Fruit fly (Drosophila melanogaster) whole organism, wandering third instar larva: ENCODE measurements around the gene rtet.

ENCODE experiments used
- Abd-B ChIP-seq: fragments of >200 bp; optimal IDR thresholded peaks from 2 replicates; lab custom pipeline; 2017; ENCODE audit warnings: missing biosample characterization, missing genetic modification characterization
- CG32264 ChIP-seq: fragments of 200-800 bp; sonication (Bioruptor generic); optimal IDR thresholded peaks from 2 replicates; lab custom pipeline; 2016; ENCODE audit warnings: missing biosample characterization, missing genetic modification characterization
- CG9705 ChIP-seq: fragments of 200-800 bp; sonication (Bioruptor generic); optimal IDR thresholded peaks from 2 replicates; lab custom pipeline; 2018; ENCODE audit warnings: missing biosample characterization, mild to moderate bottlenecking, missing genetic modification characterization
- CrebA ChIP-seq: fragments of 200-800 bp; sonication (Bioruptor generic); optimal IDR thresholded peaks from 2 replicates; lab custom pipeline; 2016; ENCODE audit warnings: missing biosample characterization, mild to moderate bottlenecking, missing genetic modification characterization, borderline replicate concordance
- Dfd ChIP-seq: fragments of >200 bp; optimal IDR thresholded peaks from 2 replicates; lab custom pipeline; 2017; ENCODE audit warnings: missing biosample characterization, missing genetic modification characterization
- Dif ChIP-seq: fragments of 200-275, 200-300 bp; sonication (Bioruptor generic); optimal IDR thresholded peaks from 2 replicates; lab custom pipeline; 2018; ENCODE audit warnings: missing biosample characterization, missing genetic modification characterization; ENCODE audit not compliant: partially characterized antibody
- GATAd ChIP-seq: sonication (Bioruptor generic); optimal IDR thresholded peaks from 2 replicates; lab custom pipeline; 2016; ENCODE audit warnings: missing biosample characterization, missing genetic modification characterization
- HLH106 ChIP-seq: fragments of 200-800 bp; optimal IDR thresholded peaks from 3 replicates; lab custom pipeline; 2019; ENCODE audit warnings: missing biosample characterization, mild to moderate bottlenecking, missing genetic modification characterization, moderate library complexity
- Hnf4 ChIP-seq: fragments of 200-800 bp; sonication (Bioruptor generic); optimal IDR thresholded peaks from 2 replicates; lab custom pipeline; 2016; ENCODE audit warnings: missing biosample characterization, mild to moderate bottlenecking, missing genetic modification characterization
- Hr78 ChIP-seq: fragments of >200 bp; optimal IDR thresholded peaks from 2 replicates; lab custom pipeline; 2017; ENCODE audit warnings: missing biosample characterization, missing genetic modification characterization
- Hr83 ChIP-seq: fragments of 200-300 bp; sonication (Bioruptor generic); optimal IDR thresholded peaks from 2 replicates; lab custom pipeline; 2016; ENCODE audit warnings: missing biosample characterization, mild to moderate bottlenecking, missing genetic modification characterization, moderate library complexity; ENCODE audit not compliant: poor library complexity, severe bottlenecking
- Jra ChIP-seq: sonication (Bioruptor generic); optimal IDR thresholded peaks from 2 replicates; lab custom pipeline; 2016; ENCODE audit warnings: missing biosample characterization, missing genetic modification characterization
- Mio ChIP-seq: sonication (Bioruptor generic); optimal IDR thresholded peaks from 2 replicates; lab custom pipeline; 2016; ENCODE audit warnings: missing biosample characterization, missing genetic modification characterization
- Myc ChIP-seq: fragments of >200 bp; optimal IDR thresholded peaks from 2 replicates; lab custom pipeline; 2017
- N ChIP-seq: fragments of >200 bp; optimal IDR thresholded peaks from 2 replicates; lab custom pipeline; 2018; ENCODE audit warnings: missing biosample characterization, missing external identifiers, missing genetic modification characterization
- OdsH ChIP-seq: fragments of 200-800 bp; sonication (Bioruptor generic); optimal IDR thresholded peaks from 2 replicates; lab custom pipeline; 2016; ENCODE audit warnings: missing biosample characterization, mild to moderate bottlenecking, missing genetic modification characterization
- Rel ChIP-seq, 2 experiments: fragments of 200-800 bp; sonication (Bioruptor generic) in 1 of 2; optimal IDR thresholded peaks; 2 replicates in 1 of 2; 3 replicates in 1 of 2; lab custom pipeline; 2016 to 2019; ENCODE audit warnings: mild to moderate bottlenecking in 2 of 2, missing biosample characterization in 2 of 2, missing genetic modification characterization in 2 of 2, moderate library complexity in 1 of 2
- Sp1 ChIP-seq: fragments of 200-800 bp; sonication (Bioruptor generic); optimal IDR thresholded peaks from 3 replicates; lab custom pipeline; 2019; ENCODE audit warnings: missing biosample characterization, mild to moderate bottlenecking, missing genetic modification characterization, moderate library complexity
- Vsx2 ChIP-seq: fragments of 200-300, 225-300 bp; sonication (Bioruptor generic); optimal IDR thresholded peaks from 2 replicates; lab custom pipeline; 2018; ENCODE audit warnings: missing biosample characterization, missing genetic modification characterization; ENCODE audit not compliant: partially characterized antibody
- br ChIP-seq: fragments of 200-800 bp; sonication (Bioruptor generic); optimal IDR thresholded peaks from 2 replicates; lab custom pipeline; 2016; ENCODE audit warnings: missing biosample characterization, missing genetic modification characterization
- brk ChIP-seq: fragments of 200-800 bp; sonication (Bioruptor generic); optimal IDR thresholded peaks from 2 replicates; lab custom pipeline; 2016; ENCODE audit warnings: missing biosample characterization, mild to moderate bottlenecking, missing genetic modification characterization
- dl ChIP-seq, 2 experiments: fragments of 175-275, 200-275 bp in 1 of 2; fragments of 200-275 bp in 1 of 2; sonication (Bioruptor generic); optimal IDR thresholded peaks; lab custom pipeline; 2018; ENCODE audit warnings: mild to moderate bottlenecking in 2 of 2, missing biosample characterization in 2 of 2, missing genetic modification characterization in 2 of 2, moderate library complexity in 2 of 2; ENCODE audit not compliant: partially characterized antibody in 2 of 2, insufficient read depth in 1 of 2
- dmrt93B ChIP-seq: fragments of 200-800 bp; sonication (Bioruptor generic); optimal IDR thresholded peaks from 2 replicates; lab custom pipeline; 2018; ENCODE audit warnings: missing biosample characterization, mild to moderate bottlenecking, missing genetic modification characterization
- dsf ChIP-seq: sonication (Bioruptor generic); optimal IDR thresholded peaks from 2 replicates; lab custom pipeline; 2016; ENCODE audit warnings: missing biosample characterization, missing genetic modification characterization, borderline replicate concordance
- ey ChIP-seq: fragments of 200-800 bp; sonication (Bioruptor generic); optimal IDR thresholded peaks from 2 replicates; lab custom pipeline; 2016; ENCODE audit warnings: missing biosample characterization, missing genetic modification characterization
- foxo ChIP-seq, 2 experiments: fragments of 200-800 bp; sonication (Bioruptor generic); optimal IDR thresholded peaks; 2 replicates in 1 of 2; 3 replicates in 1 of 2; lab custom pipeline; 2016 to 2017; ENCODE audit warnings: missing biosample characterization in 2 of 2, missing genetic modification characterization in 2 of 2
- fru ChIP-seq: fragments of 200-800 bp; sonication (Bioruptor generic); optimal IDR thresholded peaks from 3 replicates; lab custom pipeline; 2016; ENCODE audit warnings: missing biosample characterization, mild to moderate bottlenecking, missing genetic modification characterization
- h ChIP-seq: fragments of 200-800 bp; sonication (Bioruptor generic); optimal IDR thresholded peaks from 3 replicates; lab custom pipeline; 2016; ENCODE audit warnings: missing biosample characterization, mild to moderate bottlenecking, missing genetic modification characterization
- jim ChIP-seq: fragments of 175-275, 200-325 bp; sonication (Bioruptor generic); optimal IDR thresholded peaks from 2 replicates; lab custom pipeline; 2016; ENCODE audit warnings: missing biosample characterization, mild to moderate bottlenecking, missing genetic modification characterization
- lola ChIP-seq: fragments of >200 bp; optimal IDR thresholded peaks from 2 replicates; lab custom pipeline; 2017; ENCODE audit warnings: missing biosample characterization, missing genetic modification characterization
- pan ChIP-seq: fragments of >200 bp; optimal IDR thresholded peaks from 2 replicates; lab custom pipeline; 2017
- psq ChIP-seq: fragments of 200-800 bp; sonication (Bioruptor generic); optimal IDR thresholded peaks from 3 replicates; lab custom pipeline; 2017; ENCODE audit warnings: missing biosample characterization, mild to moderate bottlenecking, missing genetic modification characterization, moderate library complexity
- rgr ChIP-seq: fragments of 200-800 bp; sonication (Bioruptor generic); optimal IDR thresholded peaks from 3 replicates; lab custom pipeline; 2016; ENCODE audit warnings: missing biosample characterization, mild to moderate bottlenecking, missing genetic modification characterization
- sage ChIP-seq: fragments of 200-800 bp; sonication (Bioruptor generic); optimal IDR thresholded peaks from 2 replicates; lab custom pipeline; 2016; ENCODE audit warnings: missing biosample characterization, mild to moderate bottlenecking, missing genetic modification characterization
- sv ChIP-seq: fragments of 200-800 bp; sonication (Bioruptor generic); optimal IDR thresholded peaks from 3 replicates; lab custom pipeline; 2016; ENCODE audit warnings: missing biosample characterization, missing genetic modification characterization
- tai ChIP-seq: sonication (Bioruptor generic); optimal IDR thresholded peaks from 2 replicates; lab custom pipeline; 2016; ENCODE audit warnings: missing biosample characterization, missing genetic modification characterization
- usp ChIP-seq: fragments of >200 bp; optimal IDR thresholded peaks from 2 replicates; lab custom pipeline; 2017; ENCODE audit warnings: missing biosample characterization, missing genetic modification characterization
- woc ChIP-seq: sonication (Bioruptor generic); optimal IDR thresholded peaks from 2 replicates; lab custom pipeline; 2016; ENCODE audit warnings: missing biosample characterization, mild to moderate bottlenecking, missing genetic modification characterization

rtet gene

dm6 chr3R:21111964-21112740 lies 3.9 kb downstream of the rtet start:
- TF ChIP-seq Hr78 (GFP tag; lab: Kevin White, UChicago), result no peak
- peak; percentile 41 for TF ChIP-seq Sp1 (GFP tag; lab: Kevin White, UChicago)
- peak; percentile 61 for TF ChIP-seq sage (GFP tag; lab: Kevin White, UChicago)
- TF ChIP-seq Myc (lab: Kevin White, UChicago), result no peak
- TF ChIP-seq Mio (GFP tag; lab: Kevin White, UChicago), result no peak
- no peak for TF ChIP-seq brk
- peak; percentile 19 for TF ChIP-seq Hnf4 (GFP tag; lab: Kevin White, UChicago)
- no peak for TF ChIP-seq Dfd (GFP tag; lab: Kevin White, UChicago)
- TF ChIP-seq dmrt93B (GFP tag; lab: Kevin White, UChicago), result no peak
- peak; percentile 25 for TF ChIP-seq fru
- TF ChIP-seq Jra, result no peak
- no peak for TF ChIP-seq dsf (GFP tag; lab: Kevin White, UChicago)
- TF ChIP-seq jim (GFP tag; lab: Kevin White, UChicago), result no peak
- TF ChIP-seq sv (GFP tag; lab: Kevin White, UChicago), result no peak
- no peak for TF ChIP-seq pan
- peak; percentile 55 for TF ChIP-seq HLH106 (tag; lab: Kevin White, UChicago)
- TF ChIP-seq Abd-B (GFP tag; lab: Kevin White, UChicago), result no peak
- TF ChIP-seq GATAd (GFP tag; lab: Kevin White, UChicago), result no peak
- no peak for TF ChIP-seq Vsx2
- peak; percentile 59 for TF ChIP-seq OdsH (GFP tag; lab: Kevin White, UChicago)
- no peak for TF ChIP-seq tai
- TF ChIP-seq psq (GFP tag; lab: Kevin White, UChicago), result peak; percentile 1
- peak; percentile 47 for TF ChIP-seq rgr (GFP tag; lab: Kevin White, UChicago)
- TF ChIP-seq h (GFP tag; lab: Kevin White, UChicago), result peak; percentile 51
- peak; percentile 36 for TF ChIP-seq ey (GFP tag; lab: Kevin White, UChicago)
- TF ChIP-seq dl (GFP tag; optimal IDR thresholded peaks at IDR 0.05; lab: Kevin White, UChicago; ENCODE audit: insufficient read depth in 1 of 2, partially characterized antibody in 2 of 2), result peak; percentile 51 to 52
- peak; percentile 23 for TF ChIP-seq br (GFP tag; lab: Kevin White, UChicago)
- no peak for TF ChIP-seq N (GFP tag; lab: Kevin White, UChicago)
- no peak for TF ChIP-seq CrebA (GFP tag; lab: Kevin White, UChicago)
- TF ChIP-seq Hr83, result no peak
- TF ChIP-seq CG32264 (GFP tag; lab: Kevin White, UChicago), result peak; percentile 22
- peak; percentile 42 for TF ChIP-seq woc (GFP tag; lab: Kevin White, UChicago)
- no peak for TF ChIP-seq lola (GFP tag; lab: Kevin White, UChicago)
- TF ChIP-seq usp, result no peak
- no peak for TF ChIP-seq Rel (GFP tag; optimal IDR thresholded peaks at IDR 0.05; lab: Kevin White, UChicago)
- TF ChIP-seq Rel (tag; optimal IDR thresholded peaks at IDR 0.05; lab: Kevin White, UChicago), result peak; percentile 12
- no peak for TF ChIP-seq CG9705 (GFP tag; lab: Kevin White, UChicago)
- peak in 1 of 2 experiments; percentile 19 for TF ChIP-seq foxo (GFP tag; optimal IDR thresholded peaks at IDR 0.05; lab: Kevin White, UChicago)
- TF ChIP-seq Dif (GFP tag; lab: Kevin White, UChicago), result peak; percentile 54

DNA sequence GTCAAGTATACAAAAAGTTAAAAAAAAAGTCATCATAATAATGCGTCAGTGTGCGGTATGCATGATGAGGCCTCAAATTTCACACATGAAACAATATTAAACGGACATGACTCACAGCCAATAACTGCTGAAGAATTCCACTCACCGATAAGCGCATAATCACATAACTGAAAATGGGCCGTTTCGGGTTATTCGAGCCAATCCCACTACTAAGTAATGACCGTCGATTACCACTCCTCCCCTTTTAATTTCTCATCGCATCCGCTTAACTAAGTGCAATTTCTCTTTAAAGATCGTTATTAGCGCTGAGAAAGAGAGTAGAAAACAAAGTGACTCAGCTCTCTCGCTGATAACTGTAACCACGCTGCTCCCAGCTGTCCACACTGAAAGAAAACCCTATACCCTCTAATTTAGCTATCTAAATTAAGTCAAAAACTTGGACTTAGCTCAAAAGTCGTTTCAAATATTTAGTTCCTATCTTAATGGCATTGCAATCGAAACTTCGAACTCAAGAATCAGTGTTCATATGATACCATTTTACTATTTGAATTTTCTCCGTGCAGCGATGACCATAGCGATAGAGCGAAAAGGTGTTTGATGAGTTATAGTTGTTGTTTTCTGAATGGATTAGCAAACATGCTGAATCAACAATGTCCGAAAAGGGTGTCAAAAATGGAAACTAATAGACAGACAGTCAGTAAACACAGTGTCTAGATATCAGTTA lies 4.7 kb downstream of the rtet start:
- TF ChIP-seq Vsx2, result no peak
- no peak for TF ChIP-seq Rel (GFP tag; optimal IDR thresholded peaks at IDR 0.05; lab: Kevin White, UChicago)
- no peak for TF ChIP-seq Rel (tag; optimal IDR thresholded peaks at IDR 0.05; lab: Kevin White, UChicago)
- TF ChIP-seq lola (GFP tag; lab: Kevin White, UChicago), result no peak
- TF ChIP-seq N (GFP tag; lab: Kevin White, UChicago), result no peak
- peak; percentile 51 for TF ChIP-seq Hnf4 (GFP tag; lab: Kevin White, UChicago)
- TF ChIP-seq sage (GFP tag; lab: Kevin White, UChicago), result no peak
- no peak for TF ChIP-seq pan
- no peak for TF ChIP-seq jim (GFP tag; lab: Kevin White, UChicago)
- peak; percentile 67 for TF ChIP-seq br (GFP tag; lab: Kevin White, UChicago)
- TF ChIP-seq h (GFP tag; lab: Kevin White, UChicago), result peak; percentile 67
- TF ChIP-seq dmrt93B (GFP tag; lab: Kevin White, UChicago), result no peak
- TF ChIP-seq Hr78 (GFP tag; lab: Kevin White, UChicago), result no peak
- peak; percentile 58 for TF ChIP-seq Hr83
- no peak for TF ChIP-seq usp
- TF ChIP-seq OdsH (GFP tag; lab: Kevin White, UChicago), result peak; percentile 39
- TF ChIP-seq dl (GFP tag; optimal IDR thresholded peaks at IDR 0.05; lab: Kevin White, UChicago; ENCODE audit: insufficient read depth in 1 of 2, partially characterized antibody in 2 of 2), result peak; percentile 42 to 50
- TF ChIP-seq Jra, result peak; percentile 58
- peak; percentile 56 for TF ChIP-seq fru
- peak; percentile 77 for TF ChIP-seq rgr (GFP tag; lab: Kevin White, UChicago)
- TF ChIP-seq foxo (GFP tag; optimal IDR thresholded peaks at IDR 0.05; lab: Kevin White, UChicago), result peak in 1 of 2 experiments; percentile 75
- TF ChIP-seq sv (GFP tag; lab: Kevin White, UChicago), result peak; percentile 84
- no peak for TF ChIP-seq Mio (GFP tag; lab: Kevin White, UChicago)
- TF ChIP-seq Sp1 (GFP tag; lab: Kevin White, UChicago), result peak; percentile 34
- TF ChIP-seq ey (GFP tag; lab: Kevin White, UChicago), result peak; percentile 74
- TF ChIP-seq dsf (GFP tag; lab: Kevin White, UChicago), result no peak
- TF ChIP-seq tai, result no peak
- peak; percentile 11 for TF ChIP-seq HLH106 (tag; lab: Kevin White, UChicago)
- TF ChIP-seq brk, result no peak
- TF ChIP-seq woc (GFP tag; lab: Kevin White, UChicago), result no peak
- TF ChIP-seq Abd-B (GFP tag; lab: Kevin White, UChicago), result no peak
- TF ChIP-seq Myc (lab: Kevin White, UChicago), result no peak
- no peak for TF ChIP-seq CrebA (GFP tag; lab: Kevin White, UChicago)
- TF ChIP-seq CG32264 (GFP tag; lab: Kevin White, UChicago), result peak; percentile 61
- TF ChIP-seq psq (GFP tag; lab: Kevin White, UChicago), result peak; percentile 36
- TF ChIP-seq Dfd (GFP tag; lab: Kevin White, UChicago), result no peak
- no peak for TF ChIP-seq CG9705 (GFP tag; lab: Kevin White, UChicago)
